Fruit fly (Drosophila melanogaster): ENCODE data around the gene Flo2.

Gene Flo2

DNA sequence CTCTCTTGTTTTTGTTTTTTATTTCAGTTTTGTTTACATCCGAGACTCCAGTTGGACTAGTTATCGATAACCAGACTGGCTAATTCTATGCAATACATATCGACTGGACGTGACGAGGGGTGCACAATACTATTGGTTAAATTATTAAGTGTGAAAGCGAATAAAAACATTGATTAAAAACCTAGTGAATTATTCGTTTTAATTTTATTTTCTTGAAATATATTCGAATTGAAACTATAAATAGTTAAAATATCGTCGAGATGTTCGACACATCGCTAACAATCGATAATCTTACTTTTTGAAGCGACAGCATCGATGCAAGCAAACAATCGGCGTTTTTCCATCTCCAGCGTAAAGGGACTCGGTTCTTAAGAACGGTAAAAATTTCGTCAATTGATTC, at the start of gene Flo2, which contains the start of gene CG32590:
Gene Flo2, plus strand, starts transcription at position 330 of the 400 bp plus-strand sequence.
Gene CG32590, minus strand, starts transcription at position 60 of the 400 bp plus-strand sequence.
- TF ChIP-seq Vsx2 (GFP tag; optimal IDR thresholded peaks at IDR 0.05; ENCODE audit: partially characterized antibody): no peak
- TF ChIP-seq Dif (GFP tag; optimal IDR thresholded peaks at IDR 0.05; ENCODE audit: partially characterized antibody): no peak
- TF ChIP-seq Sp1 (GFP tag; optimal IDR thresholded peaks at IDR 0.05): peak; percentile 68
- TF ChIP-seq dsf (GFP tag; optimal IDR thresholded peaks at IDR 0.05; ENCODE audit: borderline replicate concordance): peak; percentile 72
- TF ChIP-seq CG9705 (GFP tag; optimal IDR thresholded peaks at IDR 0.05): peak; percentile 50
- TF ChIP-seq tai (GFP tag; optimal IDR thresholded peaks at IDR 0.05): no peak
- TF ChIP-seq Myc (optimal IDR thresholded peaks at IDR 0.05): no peak
- no peak for TF ChIP-seq Hr78 (GFP tag; optimal IDR thresholded peaks at IDR 0.05)
- TF ChIP-seq woc (GFP tag; optimal IDR thresholded peaks at IDR 0.05): peak; percentile 58
- TF ChIP-seq jim (GFP tag; optimal IDR thresholded peaks at IDR 0.05): no peak
- no peak for TF ChIP-seq pan (optimal IDR thresholded peaks at IDR 0.05)
- TF ChIP-seq foxo (GFP tag; optimal IDR thresholded peaks at IDR 0.05): peak in 1 of 2 experiments; percentile 83
- no peak for TF ChIP-seq dmrt93B (GFP tag; optimal IDR thresholded peaks at IDR 0.05)
- no peak for TF ChIP-seq N (GFP tag; optimal IDR thresholded peaks at IDR 0.05)
- peak; percentile 23 for TF ChIP-seq sage (GFP tag; optimal IDR thresholded peaks at IDR 0.05)
- TF ChIP-seq HLH106 (tag; optimal IDR thresholded peaks at IDR 0.05): peak; percentile 69
- TF ChIP-seq Rel (GFP tag; optimal IDR thresholded peaks at IDR 0.05): no peak
- peak; percentile 56 for TF ChIP-seq Rel (tag; optimal IDR thresholded peaks at IDR 0.05)
- no peak for TF ChIP-seq CrebA (GFP tag; optimal IDR thresholded peaks at IDR 0.05; ENCODE audit: borderline replicate concordance)
- TF ChIP-seq lola (GFP tag; optimal IDR thresholded peaks at IDR 0.05): no peak
- no peak for TF ChIP-seq Dfd (GFP tag; optimal IDR thresholded peaks at IDR 0.05)
- peak; percentile 68 for TF ChIP-seq GATAd (GFP tag; optimal IDR thresholded peaks at IDR 0.05)
- TF ChIP-seq OdsH (GFP tag; optimal IDR thresholded peaks at IDR 0.05): peak; percentile 73
- TF ChIP-seq h (GFP tag; optimal IDR thresholded peaks at IDR 0.05): peak; percentile 89
- TF ChIP-seq Mio (GFP tag; optimal IDR thresholded peaks at IDR 0.05): peak; percentile 27
- peak; percentile 50 for TF ChIP-seq sv (GFP tag; optimal IDR thresholded peaks at IDR 0.05)
- TF ChIP-seq Jra (GFP tag; optimal IDR thresholded peaks at IDR 0.05): peak; percentile 86
- no peak for TF ChIP-seq dl (GFP tag; optimal IDR thresholded peaks at IDR 0.05; ENCODE audit: insufficient read depth in 1 of 2, partially characterized antibody in 2 of 2)
- TF ChIP-seq psq (GFP tag; optimal IDR thresholded peaks at IDR 0.05): peak; percentile 71
- peak; percentile 63 for TF ChIP-seq br (GFP tag; optimal IDR thresholded peaks at IDR 0.05)
- TF ChIP-seq Hr83 (GFP tag; optimal IDR thresholded peaks at IDR 0.05; ENCODE audit: poor library complexity, severe bottlenecking): no peak
- TF ChIP-seq usp (GFP tag; optimal IDR thresholded peaks at IDR 0.05): no peak
- peak; percentile 78 for TF ChIP-seq rgr (GFP tag; optimal IDR thresholded peaks at IDR 0.05)
- TF ChIP-seq brk (GFP tag; optimal IDR thresholded peaks at IDR 0.05): no peak
- TF ChIP-seq fru (GFP tag; optimal IDR thresholded peaks at IDR 0.05): peak; percentile 76
- peak; percentile 81 for TF ChIP-seq ey (GFP tag; optimal IDR thresholded peaks at IDR 0.05)
- TF ChIP-seq Abd-B (GFP tag; optimal IDR thresholded peaks at IDR 0.05): no peak
- TF ChIP-seq Hnf4 (GFP tag; optimal IDR thresholded peaks at IDR 0.05): no peak
- TF ChIP-seq CG32264 (GFP tag; optimal IDR thresholded peaks at IDR 0.05): peak; percentile 64

DNA sequence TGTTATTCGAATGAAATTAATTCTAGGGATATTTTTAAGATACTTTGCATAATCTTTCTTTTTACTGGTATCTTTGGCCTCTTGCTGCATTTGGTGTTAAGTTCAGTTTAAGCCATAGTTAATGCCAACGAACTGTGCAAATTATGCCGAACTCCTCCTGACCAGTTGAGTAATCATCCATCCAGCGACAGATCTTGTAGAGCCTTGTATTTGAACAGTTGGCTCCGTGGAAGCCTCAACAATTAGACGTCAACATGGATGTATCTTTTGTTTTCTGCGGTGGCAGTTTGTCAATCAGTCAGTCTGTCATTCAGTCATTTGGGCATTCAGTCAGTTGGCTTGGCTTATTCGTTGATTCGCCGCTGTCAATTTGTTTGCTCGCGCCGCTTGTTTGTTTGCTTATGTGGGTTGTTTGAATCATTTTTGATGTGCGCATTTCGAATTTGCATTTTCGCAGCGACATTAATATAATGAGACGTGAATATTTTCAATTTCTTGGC, 36.5 kb upstream of the Flo2 start:
- no peak for TF ChIP-seq Hr83 (GFP tag; optimal IDR thresholded peaks at IDR 0.05; ENCODE audit: poor library complexity, severe bottlenecking)
- TF ChIP-seq Hnf4 (GFP tag; optimal IDR thresholded peaks at IDR 0.05): no peak
- no peak for TF ChIP-seq Sp1 (GFP tag; optimal IDR thresholded peaks at IDR 0.05)
- peak; percentile 6 for TF ChIP-seq Jra (GFP tag; optimal IDR thresholded peaks at IDR 0.05)
- no peak for TF ChIP-seq Mio (GFP tag; optimal IDR thresholded peaks at IDR 0.05)
- no peak for TF ChIP-seq HLH106 (tag; optimal IDR thresholded peaks at IDR 0.05)
- TF ChIP-seq sage (GFP tag; optimal IDR thresholded peaks at IDR 0.05): no peak
- peak; percentile 43 for TF ChIP-seq OdsH (GFP tag; optimal IDR thresholded peaks at IDR 0.05)
- TF ChIP-seq fru (GFP tag; optimal IDR thresholded peaks at IDR 0.05): peak; percentile 5
- no peak for TF ChIP-seq tai (GFP tag; optimal IDR thresholded peaks at IDR 0.05)
- no peak for TF ChIP-seq CG9705 (GFP tag; optimal IDR thresholded peaks at IDR 0.05)
- TF ChIP-seq Dfd (GFP tag; optimal IDR thresholded peaks at IDR 0.05): no peak
- TF ChIP-seq Myc (optimal IDR thresholded peaks at IDR 0.05): no peak
- no peak for TF ChIP-seq GATAd (GFP tag; optimal IDR thresholded peaks at IDR 0.05)
- peak; percentile 68 for TF ChIP-seq h (GFP tag; optimal IDR thresholded peaks at IDR 0.05)
- TF ChIP-seq Hr78 (GFP tag; optimal IDR thresholded peaks at IDR 0.05): no peak
- peak; percentile 44 for TF ChIP-seq brk (GFP tag; optimal IDR thresholded peaks at IDR 0.05)
- no peak for TF ChIP-seq N (GFP tag; optimal IDR thresholded peaks at IDR 0.05)
- no peak for TF ChIP-seq CrebA (GFP tag; optimal IDR thresholded peaks at IDR 0.05; ENCODE audit: borderline replicate concordance)
- TF ChIP-seq br (GFP tag; optimal IDR thresholded peaks at IDR 0.05): peak; percentile 5
- no peak for TF ChIP-seq Dif (GFP tag; optimal IDR thresholded peaks at IDR 0.05; ENCODE audit: partially characterized antibody)
- no peak for TF ChIP-seq lola (GFP tag; optimal IDR thresholded peaks at IDR 0.05)
- no peak for TF ChIP-seq dsf (GFP tag; optimal IDR thresholded peaks at IDR 0.05; ENCODE audit: borderline replicate concordance)
- no peak for TF ChIP-seq dmrt93B (GFP tag; optimal IDR thresholded peaks at IDR 0.05)
- TF ChIP-seq Rel (GFP tag; optimal IDR thresholded peaks at IDR 0.05): no peak
- no peak for TF ChIP-seq Rel (tag; optimal IDR thresholded peaks at IDR 0.05)
- TF ChIP-seq CG32264 (GFP tag; optimal IDR thresholded peaks at IDR 0.05): no peak
- TF ChIP-seq ey (GFP tag; optimal IDR thresholded peaks at IDR 0.05): no peak
- TF ChIP-seq Vsx2 (GFP tag; optimal IDR thresholded peaks at IDR 0.05; ENCODE audit: partially characterized antibody): no peak
- TF ChIP-seq Abd-B (GFP tag; optimal IDR thresholded peaks at IDR 0.05): no peak
- no peak for TF ChIP-seq pan (optimal IDR thresholded peaks at IDR 0.05)
- no peak for TF ChIP-seq jim (GFP tag; optimal IDR thresholded peaks at IDR 0.05)
- TF ChIP-seq psq (GFP tag; optimal IDR thresholded peaks at IDR 0.05): no peak
- no peak for TF ChIP-seq usp (GFP tag; optimal IDR thresholded peaks at IDR 0.05)
- TF ChIP-seq dl (GFP tag; optimal IDR thresholded peaks at IDR 0.05; ENCODE audit: insufficient read depth in 1 of 2, partially characterized antibody in 2 of 2): no peak
- TF ChIP-seq woc (GFP tag; optimal IDR thresholded peaks at IDR 0.05): no peak
- TF ChIP-seq rgr (GFP tag; optimal IDR thresholded peaks at IDR 0.05): peak; percentile 66
- TF ChIP-seq foxo (GFP tag; optimal IDR thresholded peaks at IDR 0.05): peak in 1 of 2 experiments; percentile 33
- TF ChIP-seq sv (GFP tag; optimal IDR thresholded peaks at IDR 0.05): no peak
